Worm (Caenorhabditis elegans) whole organism, early embryonic: ENCODE measurements around the gene W08A12.2.

Experiments
- ama-1 ChIP-seq: fragments of 150-350 bp; optimal IDR thresholded peaks from 2 replicates; lab custom pipeline; 2014
- hnd-1 ChIP-seq: sonication (generic microtip); optimal IDR thresholded peaks from 2 replicates; lab custom pipeline; 2016; ENCODE audit warnings: missing genetic modification characterization, missing compliant biosample characterization
- sea-1 ChIP-seq: fragments of 200-800 bp; sonication (Bioruptor generic); conservative IDR thresholded peaks from 2 replicates; pipeline ENCODE4 v1.3.6; 2022; ENCODE audit warnings: missing genetic modification characterization, missing compliant biosample characterization

DNA sequence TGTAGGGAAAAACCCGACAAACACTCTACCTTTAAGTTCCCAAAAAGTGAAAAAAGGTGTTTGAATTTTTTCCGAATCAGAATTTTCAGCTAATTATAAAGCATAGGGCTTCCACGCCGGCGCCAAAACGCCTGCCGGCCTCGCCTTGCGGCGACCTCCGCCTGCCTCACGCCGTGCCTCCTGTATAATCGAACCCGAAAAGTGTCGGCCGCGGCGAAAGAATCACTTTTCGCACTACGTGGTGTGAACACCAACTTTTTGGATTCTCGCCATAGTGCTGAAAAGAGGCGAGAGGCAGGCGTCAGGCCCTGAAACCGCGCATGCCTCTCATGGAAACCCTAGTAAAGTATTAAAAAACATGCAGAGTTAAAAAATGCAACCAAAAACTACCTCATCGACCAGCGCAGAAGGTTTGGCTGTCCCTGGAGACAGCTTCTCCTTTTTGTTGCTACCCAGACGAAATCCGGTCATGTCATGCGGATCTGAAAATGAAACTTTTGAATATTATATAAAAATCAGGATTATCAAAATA lies 29.9 kb upstream of the W08A12.2 start, which contains the start of gene nrsn-1:
- TF ChIP-seq ama-1 (lab: Kevin White, UChicago) (no peak), sea-1 (GFP tag; lab: Robert Waterston, UW) (no peak), hnd-1 (tag; lab: Kevin White, UChicago) (no peak)
